Fruit fly (Drosophila melanogaster) whole organism, embryonic: Measurements from ENCODE around the gene Naxd.

ENCODE experiments used
- Abd-B ChIP-seq: fragments of 200-800 bp; sonication (Bioruptor generic); optimal IDR thresholded peaks from 2 replicates; lab custom pipeline; 2018; ENCODE audit warnings: missing biosample characterization, mild to moderate bottlenecking, missing genetic modification characterization, moderate library complexity
- Adf1 ChIP-seq: fragments of 200-800 bp; sonication (Bioruptor generic); IDR thresholded peaks from 2 replicates; pipeline ENCODE4 v1.3.6; 2022; ENCODE audit warnings: missing biosample characterization, missing genetic modification characterization
- CG10431 ChIP-seq: fragments of 200-800 bp; sonication (Bioruptor generic); optimal IDR thresholded peaks from 3 replicates; lab custom pipeline; 2018; ENCODE audit warnings: missing biosample characterization, mild to moderate bottlenecking, missing genetic modification characterization
- CG11560 ChIP-seq: fragments of 200-800 bp; sonication (Bioruptor generic); IDR thresholded peaks from 3 replicates; pipeline ENCODE4 v1.3.6; 2022; ENCODE audit warnings: missing biosample characterization, missing genetic modification characterization
- CG13287 ChIP-seq: fragments of 200-800 bp; sonication (Bioruptor generic); IDR thresholded peaks from 2 replicates; pipeline ENCODE4 v1.3.6; 2022; ENCODE audit warnings: missing biosample characterization, missing genetic modification characterization; ENCODE audit not compliant: partially characterized antibody
- CG16815 ChIP-seq: fragments of 200-800 bp; sonication (Bioruptor generic); optimal IDR thresholded peaks from 3 replicates; lab custom pipeline; 2017; ENCODE audit warnings: missing biosample characterization, mild to moderate bottlenecking, missing genetic modification characterization
- CG17328 ChIP-seq: fragments of 200-800 bp; sonication (Bioruptor generic); IDR thresholded peaks from 2 replicates; pipeline ENCODE4 v1.3.6; 2022; ENCODE audit warnings: missing biosample characterization, missing genetic modification characterization
- CG17912 ChIP-seq: fragments of 200-800 bp; sonication (Bioruptor generic); optimal IDR thresholded peaks from 2 replicates; lab custom pipeline; 2018; ENCODE audit warnings: missing biosample characterization, mild to moderate bottlenecking, missing genetic modification characterization
- CG18262 ChIP-seq: fragments of 200-800 bp; optimal IDR thresholded peaks from 3 replicates; lab custom pipeline; 2019; ENCODE audit warnings: missing biosample characterization, mild to moderate bottlenecking, missing genetic modification characterization, moderate library complexity
- CG2116 ChIP-seq: fragments of 200-800 bp; sonication (Bioruptor generic); optimal IDR thresholded peaks from 3 replicates; lab custom pipeline; 2018; ENCODE audit warnings: missing biosample characterization, mild to moderate bottlenecking, missing genetic modification characterization
- CG2712 ChIP-seq: fragments of 200-800 bp; optimal IDR thresholded peaks from 3 replicates; lab custom pipeline; 2019; ENCODE audit warnings: missing biosample characterization, mild to moderate bottlenecking, missing genetic modification characterization, moderate library complexity
- CG2875 ChIP-seq: fragments of 200-800 bp; sonication (Bioruptor generic); optimal IDR thresholded peaks from 2 replicates; lab custom pipeline; 2017; ENCODE audit warnings: missing biosample characterization, mild to moderate bottlenecking, missing genetic modification characterization, missing genetic modification reagents
- CG6813 ChIP-seq: fragments of 200-800 bp; sonication (Bioruptor generic); optimal IDR thresholded peaks from 2 replicates; lab custom pipeline; 2017; ENCODE audit warnings: missing biosample characterization, missing genetic modification characterization, mild to moderate bottlenecking, moderate library complexity, missing genetic modification reagents
- CG8359 ChIP-seq: fragments of 200-800 bp; sonication (Bioruptor generic); optimal IDR thresholded peaks from 2 replicates; lab custom pipeline; 2017; ENCODE audit warnings: missing biosample characterization, mild to moderate bottlenecking, missing genetic modification characterization, borderline replicate concordance
- CkIIα-i1 ChIP-seq: fragments of 200-800 bp; sonication (Bioruptor generic); IDR thresholded peaks from 2 replicates; pipeline ENCODE4 v1.3.6; 2022; ENCODE audit warnings: missing biosample characterization, missing genetic modification characterization
- D19A ChIP-seq: fragments of 200-800 bp; optimal IDR thresholded peaks from 3 replicates; lab custom pipeline; 2019; ENCODE audit warnings: missing biosample characterization, mild to moderate bottlenecking, missing genetic modification characterization, moderate library complexity
- Dfd ChIP-seq, 2 experiments: fragments of >200 bp; optimal IDR thresholded peaks; 2 replicates each; lab custom pipeline; 2017; ENCODE audit warnings: missing biosample characterization in 2 of 2, missing genetic modification characterization in 2 of 2
- Doc3 ChIP-seq: fragments of 200-800 bp; sonication (Bioruptor generic); IDR thresholded peaks from 3 replicates; pipeline ENCODE4 v1.3.6; 2022; ENCODE audit warnings: missing biosample characterization, missing genetic modification characterization; ENCODE audit not compliant: partially characterized antibody
- Elba2 ChIP-seq: fragments of 200-800 bp; sonication (Bioruptor generic); optimal IDR thresholded peaks from 3 replicates; lab custom pipeline; 2016; ENCODE audit warnings: missing biosample characterization, missing genetic modification characterization
- Gsc ChIP-seq: fragments of 200-800 bp; sonication (Bioruptor generic); IDR thresholded peaks from 2 replicates; pipeline ENCODE4 v1.3.6; 2022; ENCODE audit warnings: missing biosample characterization, missing genetic modification characterization
- Hsf ChIP-seq: fragments of 200-800 bp; sonication (Bioruptor generic); optimal IDR thresholded peaks from 3 replicates; lab custom pipeline; 2016; ENCODE audit warnings: missing biosample characterization, missing genetic modification characterization
- Kr ChIP-seq: fragments of 200-800 bp; sonication (Bioruptor generic); optimal IDR thresholded peaks from 2 replicates; lab custom pipeline; 2017; ENCODE audit warnings: missing biosample characterization, mild to moderate bottlenecking, missing genetic modification characterization
- NK7.1 ChIP-seq: fragments of 200-800 bp; sonication (Bioruptor generic); optimal IDR thresholded peaks from 3 replicates; lab custom pipeline; 2016; ENCODE audit warnings: missing biosample characterization, missing genetic modification characterization
- Sox100B ChIP-seq: fragments of 200-800 bp; sonication (Bioruptor generic); optimal IDR thresholded peaks from 3 replicates; lab custom pipeline; 2018; ENCODE audit warnings: missing biosample characterization, mild to moderate bottlenecking, missing genetic modification characterization
- Spps ChIP-seq: fragments of 200-800 bp; sonication (Bioruptor generic); optimal IDR thresholded peaks from 2 replicates; lab custom pipeline; 2018; ENCODE audit warnings: missing biosample characterization, mild to moderate bottlenecking, missing genetic modification characterization
- bbx ChIP-seq: fragments of 200-800 bp; sonication (Bioruptor generic); IDR thresholded peaks from 2 replicates; pipeline ENCODE4 v1.3.6; 2022; ENCODE audit warnings: missing biosample characterization, missing genetic modification characterization; ENCODE audit not compliant: partially characterized antibody
- ci ChIP-seq: fragments of 200-800 bp; sonication (Bioruptor generic); IDR thresholded peaks from 3 replicates; pipeline ENCODE4 v1.3.6; 2022; ENCODE audit warnings: missing biosample characterization, missing genetic modification characterization
- corto ChIP-seq: fragments of 200-800 bp; sonication (Bioruptor generic); optimal IDR thresholded peaks from 2 replicates; lab custom pipeline; 2016; ENCODE audit warnings: missing biosample characterization, mild to moderate bottlenecking, missing genetic modification characterization, moderate library complexity
- cwo ChIP-seq: fragments of 200-800 bp; sonication (Bioruptor generic); optimal IDR thresholded peaks from 3 replicates; lab custom pipeline; 2017; ENCODE audit warnings: missing biosample characterization, missing genetic modification characterization, mild to moderate bottlenecking, moderate library complexity, missing genetic modification reagents
- ewg ChIP-seq: fragments of 200-800 bp; sonication (Bioruptor generic); optimal IDR thresholded peaks from 3 replicates; lab custom pipeline; 2017; ENCODE audit warnings: mild to moderate bottlenecking, missing biosample characterization, missing genetic modification reagents, missing genetic modification characterization
- fd3F ChIP-seq: fragments of 200-800 bp; sonication (Bioruptor generic); optimal IDR thresholded peaks from 2 replicates; lab custom pipeline; 2018; ENCODE audit warnings: missing biosample characterization, mild to moderate bottlenecking, missing genetic modification characterization, moderate library complexity
- gcm2 ChIP-seq: fragments of 200-800 bp; sonication (Bioruptor generic); optimal IDR thresholded peaks from 2 replicates; lab custom pipeline; 2016; ENCODE audit warnings: missing biosample characterization, missing genetic modification characterization
- gem ChIP-seq: fragments of 200-800 bp; sonication (Bioruptor generic); optimal IDR thresholded peaks from 2 replicates; lab custom pipeline; 2019; ENCODE audit warnings: missing biosample characterization, mild to moderate bottlenecking, missing genetic modification characterization, moderate library complexity
- gro ChIP-seq: fragments of 200-800 bp; sonication (Bioruptor generic); optimal IDR thresholded peaks from 2 replicates; lab custom pipeline; 2016; ENCODE audit warnings: missing biosample characterization, missing genetic modification characterization
- hbn ChIP-seq: fragments of 200-800 bp; sonication (Bioruptor generic); IDR thresholded peaks from 2 replicates; pipeline ENCODE4 v1.3.6; 2022; ENCODE audit warnings: missing biosample characterization, missing genetic modification characterization; ENCODE audit not compliant: partially characterized antibody
- jigr1 ChIP-seq: fragments of 200-800 bp; sonication (Bioruptor generic); IDR thresholded peaks from 3 replicates; pipeline ENCODE4 v1.3.6; 2022; ENCODE audit warnings: missing biosample characterization, missing genetic modification characterization
- nau ChIP-seq: fragments of 200-800 bp; sonication (Bioruptor generic); optimal IDR thresholded peaks from 3 replicates; lab custom pipeline; 2017; ENCODE audit warnings: missing biosample characterization, mild to moderate bottlenecking, missing genetic modification characterization, missing genetic modification reagents
- nerfin-2 ChIP-seq: fragments of 200-800 bp; sonication (Bioruptor generic); IDR thresholded peaks from 2 replicates; pipeline ENCODE4 v1.3.6; 2022; ENCODE audit warnings: missing biosample characterization, missing genetic modification characterization; ENCODE audit not compliant: partially characterized antibody
- peb ChIP-seq: fragments of 200-800 bp; sonication (Bioruptor generic); IDR thresholded peaks from 2 replicates; pipeline ENCODE4 v1.3.6; 2022; ENCODE audit warnings: missing biosample characterization, missing genetic modification characterization
- pros ChIP-seq: fragments of 200-800 bp; sonication (Bioruptor generic); optimal IDR thresholded peaks from 3 replicates; lab custom pipeline; 2019; ENCODE audit warnings: missing biosample characterization, mild to moderate bottlenecking, missing genetic modification characterization, moderate library complexity
- ro ChIP-seq: fragments of 200-800 bp; sonication (Bioruptor generic); IDR thresholded peaks from 2 replicates; pipeline ENCODE4 v1.3.6; 2022; ENCODE audit warnings: missing biosample characterization, missing genetic modification characterization
- sima ChIP-seq: fragments of 200-800 bp; sonication (Bioruptor generic); optimal IDR thresholded peaks from 2 replicates; lab custom pipeline; 2016; ENCODE audit warnings: missing biosample characterization, missing genetic modification characterization
- slbo ChIP-seq: fragments of 200-800 bp; sonication (Bioruptor generic); IDR thresholded peaks from 2 replicates; pipeline ENCODE4 v1.3.6; 2022; ENCODE audit warnings: missing biosample characterization, missing genetic modification characterization
- sug ChIP-seq: fragments of 200-800 bp; optimal IDR thresholded peaks from 2 replicates; lab custom pipeline; 2019; ENCODE audit warnings: missing biosample characterization, mild to moderate bottlenecking, missing genetic modification characterization, moderate library complexity
- tgo ChIP-seq: fragments of 200-800 bp; sonication (Bioruptor generic); IDR thresholded peaks from 3 replicates; pipeline ENCODE4 v1.3.6; 2022; ENCODE audit warnings: missing biosample characterization, missing genetic modification characterization
- tin ChIP-seq: fragments of 200-800 bp; sonication (Bioruptor generic); optimal IDR thresholded peaks from 3 replicates; lab custom pipeline; 2016; ENCODE audit warnings: missing biosample characterization, missing genetic modification characterization
- vfl ChIP-seq: fragments of 200-800 bp; sonication (Bioruptor generic); optimal IDR thresholded peaks from 2 replicates; lab custom pipeline; 2016; ENCODE audit warnings: missing biosample characterization, missing genetic modification characterization
- z ChIP-seq: fragments of 200-800 bp; sonication (Bioruptor generic); IDR thresholded peaks from 3 replicates; pipeline ENCODE4 v1.3.6; 2022; ENCODE audit warnings: missing biosample characterization, missing genetic modification characterization
- zfh2 ChIP-seq: fragments of 200-800 bp; sonication (Bioruptor generic); optimal IDR thresholded peaks from 2 replicates; lab custom pipeline; 2016; ENCODE audit warnings: missing biosample characterization, missing genetic modification characterization

Gene Naxd

DNA sequence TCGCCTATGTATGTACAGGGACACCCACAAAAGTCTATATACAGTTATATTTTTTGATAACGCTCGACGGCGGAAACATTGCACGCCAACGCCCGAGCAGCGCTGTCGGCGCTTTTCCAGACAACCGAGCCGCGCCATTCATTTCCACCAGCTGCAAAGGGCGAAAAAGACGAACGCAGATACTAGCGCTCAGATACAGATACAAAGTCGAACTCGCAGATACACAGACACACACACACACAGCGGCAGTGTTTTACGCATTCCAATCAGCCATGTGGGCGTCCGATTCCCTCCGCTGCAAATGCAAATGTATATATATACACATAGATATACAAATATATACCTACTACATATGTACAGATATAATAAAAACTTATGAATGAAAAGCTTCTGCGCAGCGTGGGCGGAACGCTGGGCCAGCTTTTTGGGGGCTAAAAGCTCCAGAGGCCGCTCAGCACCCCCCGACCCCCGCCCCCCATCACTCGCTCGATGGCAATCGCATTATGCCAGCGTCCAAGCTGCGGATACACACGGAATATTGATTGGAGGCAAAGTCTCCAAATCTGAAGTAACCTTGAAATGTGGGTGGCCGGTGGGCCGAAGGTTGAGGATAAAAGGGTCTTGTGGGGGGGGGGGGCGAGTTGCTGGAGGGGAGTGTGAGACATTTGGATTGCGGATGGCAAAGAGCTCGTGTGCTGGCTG lies 5.9 kb downstream of the Naxd start (continued):
- no peak for TF ChIP-seq CkIIα-i1
- no peak for TF ChIP-seq corto
- TF ChIP-seq Hsf = no peak
- TF ChIP-seq vfl = no peak
- TF ChIP-seq Doc3 = 0 out of 3 replicates have a peak, but pooled peaks have one; percentile 14
- TF ChIP-seq nerfin-2 = no peak
- peak; percentile 4 for TF ChIP-seq CG10431 (GFP tag; lab: Kevin White, UChicago)
- no peak for TF ChIP-seq CG8359 (GFP tag; lab: Kevin White, UChicago)
- TF ChIP-seq slbo (GFP tag; lab: Robert Waterston, UW) = no peak
- no peak for TF ChIP-seq peb (GFP tag; lab: Robert Waterston, UW)
- no peak for TF ChIP-seq Elba2 (GFP tag; lab: Kevin White, UChicago)
- TF ChIP-seq Gsc = no peak
- no peak for TF ChIP-seq NK7.1
- no peak for TF ChIP-seq gro (GFP tag; lab: Kevin White, UChicago)
- TF ChIP-seq gem (tag; lab: Kevin White, UChicago) = no peak
- TF ChIP-seq gcm2 (GFP tag; lab: Kevin White, UChicago) = no peak
- TF ChIP-seq CG17328 = no peak
- TF ChIP-seq bbx = no peak
- TF ChIP-seq zfh2 (GFP tag; lab: Kevin White, UChicago) = no peak
- TF ChIP-seq z (GFP tag; lab: Robert Waterston, UW) = no peak
- TF ChIP-seq Adf1 (GFP tag; lab: Robert Waterston, UW) = peak; percentile 81
- no peak for TF ChIP-seq Abd-B (GFP tag; lab: Kevin White, UChicago)
- TF ChIP-seq D19A (tag; lab: Kevin White, UChicago) = no peak
- no peak for TF ChIP-seq CG17912 (GFP tag; lab: Kevin White, UChicago)
- no peak for TF ChIP-seq CG6813 (GFP tag; lab: Kevin White, UChicago)
- no peak for TF ChIP-seq CG18262
- TF ChIP-seq cwo = peak; percentile 81
- TF ChIP-seq CG13287 (GFP tag; lab: Robert Waterston, UW) = peak; percentile 37; the same call in 1 of the 2 replicates
- no peak for TF ChIP-seq CG2712 (tag; lab: Kevin White, UChicago)
- 0 out of 3 replicates have a peak, but pooled peaks have one; percentile 48 for TF ChIP-seq tgo (GFP tag; lab: Robert Waterston, UW)
- TF ChIP-seq Spps (tag; lab: Kevin White, UChicago) = no peak
- no peak for TF ChIP-seq Sox100B
- TF ChIP-seq CG16815 (GFP tag; lab: Kevin White, UChicago) = no peak
- TF ChIP-seq ro = no peak
- TF ChIP-seq nau (GFP tag; lab: Kevin White, UChicago) = peak; percentile 17
- TF ChIP-seq CG11560 (tag; lab: Robert Waterston, UW) = no peak
- TF ChIP-seq sug (tag; lab: Kevin White, UChicago) = peak; percentile 52
- 0 out of 3 replicates have a peak, but pooled peaks have one; percentile 64 for TF ChIP-seq ci (GFP tag; lab: Robert Waterston, UW)
- no peak for TF ChIP-seq Kr
- peak; percentile 3 for TF ChIP-seq pros (GFP tag; lab: Kevin White, UChicago)
- no peak for TF ChIP-seq ewg (GFP tag; lab: Kevin White, UChicago)
- TF ChIP-seq jigr1 (GFP tag; lab: Robert Waterston, UW) = no peak
- no peak for TF ChIP-seq tin
- no peak for TF ChIP-seq CG2875 (GFP tag; lab: Kevin White, UChicago)
- TF ChIP-seq sima = no peak
- peak in 1 of 2 experiments; percentile 18 for TF ChIP-seq Dfd (GFP tag; optimal IDR thresholded peaks at IDR 0.05; lab: Kevin White, UChicago)
- TF ChIP-seq hbn (GFP tag; lab: Robert Waterston, UW) = 0 out of 2 replicates have a peak, but pooled peaks have one; percentile 30
- no peak for TF ChIP-seq fd3F (GFP tag; lab: Kevin White, UChicago)
- no peak for TF ChIP-seq CG2116
